Fruit fly (Drosophila melanogaster) whole organism, adult: ENCODE measurements around the gene CG43796.
A peak's percentile ranks its signal among the peaks of the same experiment; 100 is the strongest.

Source experiments
- CG14711 ChIP-seq: fragments of 200-800 bp; sonication (Bioruptor generic); optimal IDR thresholded peaks from 2 replicates; lab custom pipeline; 2018; ENCODE audit warnings: missing biosample characterization, mild to moderate bottlenecking, missing genetic modification characterization, moderate library complexity
- bab1 ChIP-seq: fragments of 200-800 bp; sonication (Bioruptor generic); optimal IDR thresholded peaks from 3 replicates; lab custom pipeline; 2019; ENCODE audit warnings: missing biosample characterization, mild to moderate bottlenecking, missing genetic modification characterization, moderate library complexity
- kay ChIP-seq: fragments of 200-800 bp; sonication (Bioruptor generic); peaks from one replicate; lab custom pipeline; 2016; ENCODE audit warnings: missing biosample characterization, missing genetic modification characterization, borderline replicate concordance
- pad ChIP-seq: fragments of 200-800 bp; sonication (Bioruptor generic); optimal IDR thresholded peaks from 3 replicates; lab custom pipeline; 2017; ENCODE audit warnings: missing biosample characterization, missing genetic modification characterization, mild to moderate bottlenecking, moderate library complexity, missing genetic modification reagents
- tj ChIP-seq: fragments of 200-800 bp; sonication (Bioruptor generic); optimal IDR thresholded peaks from 3 replicates; lab custom pipeline; 2017; ENCODE audit warnings: missing biosample characterization, mild to moderate bottlenecking, missing genetic modification characterization, moderate library complexity

DNA sequence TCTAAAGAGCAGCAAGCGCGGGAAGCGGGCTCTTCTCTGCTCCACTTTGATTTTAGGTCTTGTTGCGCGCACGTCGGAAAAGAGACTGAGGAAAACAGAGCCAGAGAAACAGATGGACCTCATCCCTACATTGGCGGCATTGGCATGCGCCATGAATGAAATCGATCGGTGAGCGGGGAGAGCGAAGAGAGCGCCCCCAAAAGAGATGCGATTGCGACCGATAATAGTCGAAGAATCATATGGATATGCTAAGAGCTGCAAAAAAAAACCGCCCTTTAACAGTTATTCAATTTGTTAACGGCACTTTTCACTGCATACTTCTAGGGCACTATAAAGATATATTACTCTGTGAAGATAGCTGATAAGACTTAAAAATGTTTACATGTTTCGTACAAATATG is 48.7 kb upstream of the CG43796 start, which contains the start of gene grk:
- TF ChIP-seq kay (no peak), CG14711 (no peak), pad (GFP tag; lab: Kevin White, UChicago) (peak; percentile 47), bab1 (no peak), tj (GFP tag; lab: Kevin White, UChicago) (no peak)
